Worm (Caenorhabditis elegans) whole organism, midembryonic: ENCODE results near the gene swt-1.

Source experiments
- T22C8.4 ChIP-seq: fragments of 200-800 bp; sonication (Bioruptor generic); IDR thresholded peaks from 2 replicates; pipeline ENCODE4 v1.3.6; 2022; ENCODE audit warnings: missing genetic modification characterization, missing compliant biosample characterization
- cog-1 ChIP-seq: sonication (generic microtip); optimal IDR thresholded peaks from 2 replicates; lab custom pipeline; 2016; ENCODE audit warnings: missing genetic modification characterization, missing compliant biosample characterization
- flt-1 ChIP-seq: fragments of 200-800 bp; sonication (Bioruptor generic); IDR thresholded peaks from 2 replicates; pipeline ENCODE4 v1.3.6; 2022; ENCODE audit warnings: missing genetic modification characterization, missing compliant biosample characterization
- klf-2 ChIP-seq: fragments of 200-800 bp; sonication (Bioruptor generic); conservative IDR thresholded peaks from 2 replicates; pipeline ENCODE4 v1.3.6; 2022; ENCODE audit warnings: missing genetic modification reagents, missing genetic modification characterization, missing compliant biosample characterization
- med-1 ChIP-seq: sonication (generic microtip); optimal IDR thresholded peaks from 2 replicates; lab custom pipeline; 2017; ENCODE audit warnings: missing genetic modification characterization, mild to moderate bottlenecking, missing compliant biosample characterization, antibody characterized with exemption, missing genetic modification reagents; ENCODE audit not compliant: insufficient read depth
- ref-1 ChIP-seq: fragments of 200-800 bp; sonication (Bioruptor generic); conservative IDR thresholded peaks from 2 replicates; pipeline ENCODE4 v1.3.6; 2022; ENCODE audit warnings: missing genetic modification reagents, missing genetic modification characterization, missing compliant biosample characterization
- tab-1 ChIP-seq: fragments of 200-800 bp; sonication (Bioruptor generic); IDR thresholded peaks from 2 replicates; pipeline ENCODE4 v1.3.6; 2022; ENCODE audit warnings: missing genetic modification characterization, missing compliant biosample characterization
- ztf-23 ChIP-seq: fragments of 200-800 bp; sonication (Bioruptor generic); IDR thresholded peaks from 2 replicates; pipeline ENCODE4 v1.3.6; 2022; ENCODE audit warnings: missing genetic modification reagents, missing genetic modification characterization, missing compliant biosample characterization
- ztf-29 ChIP-seq: fragments of 200-800 bp; sonication (Bioruptor generic); IDR thresholded peaks from 2 replicates; pipeline ENCODE4 v1.3.6; 2022; ENCODE audit warnings: missing genetic modification reagents, missing genetic modification characterization, missing compliant biosample characterization

swt-1 gene

DNA sequence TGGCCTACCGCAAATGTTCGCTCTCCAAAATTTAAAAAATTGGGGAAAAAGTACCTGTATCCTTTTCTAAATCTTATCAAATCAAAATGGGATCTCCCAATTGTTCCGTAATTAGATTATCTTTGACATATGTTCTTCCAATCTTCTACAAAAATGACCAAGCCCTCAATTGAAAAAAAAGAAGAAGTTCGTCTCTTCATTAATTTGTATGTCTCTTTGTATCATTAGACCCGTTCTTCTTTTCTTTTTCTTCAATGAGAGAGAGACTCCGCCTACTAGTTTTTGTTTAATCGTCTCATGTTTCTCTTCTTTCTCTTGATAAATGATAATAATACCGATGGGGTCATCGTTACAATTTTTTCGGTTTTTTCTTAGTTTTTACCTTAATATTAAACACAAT, 4.0 kb upstream of the swt-1 start:
- TF ChIP-seq T22C8.4 (GFP tag; lab: Robert Waterston, UW) (no peak), ztf-23 (GFP tag; lab: Robert Waterston, UW) (no peak), cog-1 (tag; lab: Kevin White, UChicago) (no peak), tab-1 (no peak), ref-1 (GFP tag; lab: Robert Waterston, UW) (no peak), flt-1 (GFP tag; lab: Robert Waterston, UW) (no peak), klf-2 (GFP tag; lab: Robert Waterston, UW) (no peak), ztf-29 (GFP tag; lab: Robert Waterston, UW) (no peak), med-1 (GFP tag; lab: Kevin White, UChicago) (no peak)

DNA sequence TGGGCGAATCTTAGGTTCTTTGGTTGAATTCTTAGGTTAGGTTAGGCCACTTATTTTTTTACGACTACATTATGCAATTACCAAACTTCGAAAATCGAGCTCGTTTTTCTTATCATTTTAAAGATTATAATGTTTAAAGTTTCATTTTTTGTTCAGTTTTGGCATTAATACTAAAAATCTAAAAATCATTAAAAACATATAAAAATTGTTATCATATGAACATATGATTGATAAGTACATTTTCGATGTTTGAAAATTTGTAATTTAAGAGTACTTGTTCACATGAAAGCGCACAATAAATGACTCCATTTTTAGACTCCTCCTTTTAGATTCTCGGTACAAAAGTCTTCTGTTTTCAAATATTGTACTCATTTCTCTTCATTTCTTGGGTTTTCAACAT, 2.2 kb upstream of the swt-1 start:
- TF ChIP-seq T22C8.4 (GFP tag; lab: Robert Waterston, UW) (no peak), ztf-23 (GFP tag; lab: Robert Waterston, UW) (no peak)

DNA sequence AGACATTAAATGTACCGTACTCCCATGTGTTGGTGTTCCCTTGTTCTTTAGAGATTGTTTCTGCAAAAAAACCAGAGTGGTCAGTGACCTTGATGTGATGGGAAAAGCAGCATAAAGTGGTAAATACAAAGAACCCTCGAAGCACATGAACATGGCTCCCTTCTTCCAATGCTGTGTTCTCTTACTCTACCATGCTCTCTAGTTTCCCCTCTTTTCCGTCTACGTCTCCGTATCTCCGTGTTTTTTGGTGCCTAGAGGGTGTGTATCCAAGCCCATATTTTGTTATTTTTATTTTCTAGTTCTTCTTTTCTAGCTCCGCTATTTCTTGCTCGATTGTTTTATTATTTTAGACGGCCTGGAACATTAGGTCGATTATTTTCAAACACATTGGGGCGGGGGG, 733 bp upstream of the swt-1 start:
- TF ChIP-seq T22C8.4 (GFP tag; lab: Robert Waterston, UW) (no peak), ztf-23 (GFP tag; lab: Robert Waterston, UW) (no peak), cog-1 (tag; lab: Kevin White, UChicago) (no peak), tab-1 (no peak), ztf-29 (GFP tag; lab: Robert Waterston, UW) (no peak), med-1 (GFP tag; lab: Kevin White, UChicago) (no peak), flt-1 (GFP tag; lab: Robert Waterston, UW) (no peak), klf-2 (GFP tag; lab: Robert Waterston, UW) (no peak), ref-1 (GFP tag; lab: Robert Waterston, UW) (no peak)

DNA sequence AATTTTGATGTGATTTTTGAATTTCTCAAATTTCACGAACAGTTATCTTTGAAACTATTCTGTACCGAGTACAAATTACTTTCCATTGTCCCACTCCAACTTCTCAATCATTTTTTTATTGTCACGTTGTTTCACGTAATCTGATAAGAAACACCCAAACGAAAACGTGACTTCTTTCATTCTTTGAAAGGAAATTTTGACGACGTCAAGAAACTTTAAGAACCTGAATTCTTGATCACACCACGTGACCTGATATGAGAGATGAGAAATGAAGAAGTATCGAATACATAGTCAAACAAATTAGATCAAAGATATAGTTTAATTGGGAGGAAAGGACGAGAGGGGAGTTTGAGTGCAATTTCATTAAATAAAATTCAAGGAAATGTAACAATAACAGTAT, 2.2 kb downstream of the swt-1 start:
- TF ChIP-seq flt-1 (GFP tag; lab: Robert Waterston, UW) (no peak), ztf-29 (GFP tag; lab: Robert Waterston, UW) (no peak), T22C8.4 (GFP tag; lab: Robert Waterston, UW) (no peak), med-1 (GFP tag; lab: Kevin White, UChicago) (no peak), ztf-23 (GFP tag; lab: Robert Waterston, UW) (no peak), ref-1 (GFP tag; lab: Robert Waterston, UW) (no peak)

DNA sequence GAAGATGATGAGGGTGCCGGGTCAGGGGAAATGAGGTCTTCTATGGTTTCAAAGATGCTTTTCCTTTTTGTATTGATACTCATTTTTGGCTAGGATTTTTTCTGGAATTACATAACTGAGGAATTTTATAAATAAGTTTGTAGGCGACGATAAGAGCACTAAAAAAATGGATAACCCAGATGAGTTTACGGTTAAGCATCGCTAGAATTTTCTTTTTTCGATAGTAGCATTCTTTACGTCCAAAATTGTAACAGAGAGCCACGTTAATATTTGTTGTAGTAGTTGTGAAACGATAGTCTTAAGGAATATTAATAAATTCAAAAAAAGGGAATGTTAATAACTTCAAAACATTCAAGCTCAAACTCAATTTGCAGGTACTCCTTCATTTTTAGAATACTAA, 6.3 kb downstream of the swt-1 start, which contains the start of gene snai-1:
Gene snai-1, minus strand, starts transcription at position 101 of the 400 bp plus-strand sequence.
- TF ChIP-seq klf-2 (GFP tag; lab: Robert Waterston, UW) (no peak), T22C8.4 (GFP tag; lab: Robert Waterston, UW) (no peak), cog-1 (tag; lab: Kevin White, UChicago) (no peak), ztf-29 (GFP tag; lab: Robert Waterston, UW) (no peak), flt-1 (GFP tag; lab: Robert Waterston, UW) (no peak), ztf-23 (GFP tag; lab: Robert Waterston, UW) (no peak), ref-1 (GFP tag; lab: Robert Waterston, UW) (no peak), tab-1 (no peak), med-1 (GFP tag; lab: Kevin White, UChicago) (no peak)

DNA sequence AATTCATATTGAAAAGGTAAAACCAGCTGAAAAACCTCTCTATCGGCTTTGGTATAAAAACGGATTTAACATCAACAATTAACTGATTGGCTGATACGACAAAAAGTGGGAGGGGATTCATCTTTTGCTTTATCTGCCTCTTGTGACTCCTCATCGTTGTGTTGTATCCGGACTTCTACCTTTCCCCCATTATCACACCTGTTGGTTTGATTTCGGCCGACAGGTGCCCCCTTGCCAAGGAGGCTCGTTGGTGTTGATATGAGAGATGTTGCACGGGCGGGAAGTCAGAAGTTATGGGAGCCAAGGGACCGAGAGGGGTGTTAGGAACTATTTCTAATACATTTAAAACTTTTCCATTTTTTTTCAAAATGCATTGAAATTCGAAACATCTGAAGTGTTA, 7.2 kb downstream of the swt-1 start:
- TF ChIP-seq flt-1 (GFP tag; lab: Robert Waterston, UW), result no peak
- TF ChIP-seq med-1 (GFP tag; lab: Kevin White, UChicago), result no peak
- no peak for TF ChIP-seq ztf-23 (GFP tag; lab: Robert Waterston, UW)
- TF ChIP-seq tab-1, result no peak
- TF ChIP-seq cog-1 (tag; lab: Kevin White, UChicago), result no peak
- TF ChIP-seq ref-1 (GFP tag; lab: Robert Waterston, UW), result no peak
- TF ChIP-seq ztf-29 (GFP tag; lab: Robert Waterston, UW), result no peak
- TF ChIP-seq klf-2 (GFP tag; lab: Robert Waterston, UW), result no peak

DNA sequence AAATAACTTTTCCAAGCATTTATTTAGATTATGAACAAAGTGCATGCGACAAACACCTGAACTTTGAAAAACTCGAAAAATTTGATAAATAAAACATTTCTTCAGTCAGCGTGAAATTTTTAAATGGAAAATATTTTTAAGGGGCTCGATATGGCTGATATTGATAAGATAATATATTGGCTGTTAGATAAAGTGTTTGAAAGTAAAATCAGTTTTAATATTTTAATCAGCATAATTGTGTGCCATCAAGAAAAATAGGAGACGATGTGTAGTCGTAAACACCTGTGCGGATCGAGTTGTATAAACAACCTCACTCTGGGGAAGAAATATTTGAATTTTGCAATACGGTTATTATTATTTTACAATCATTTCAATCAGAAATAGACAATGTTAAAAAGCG, 12.3 kb downstream of the swt-1 start:
- TF ChIP-seq ref-1 (GFP tag; lab: Robert Waterston, UW) (no peak), ztf-23 (GFP tag; lab: Robert Waterston, UW) (no peak), tab-1 (no peak), med-1 (GFP tag; lab: Kevin White, UChicago) (no peak), flt-1 (GFP tag; lab: Robert Waterston, UW) (no peak), ztf-29 (GFP tag; lab: Robert Waterston, UW) (no peak), cog-1 (tag; lab: Kevin White, UChicago) (no peak), T22C8.4 (GFP tag; lab: Robert Waterston, UW) (no peak), klf-2 (GFP tag; lab: Robert Waterston, UW) (no peak)

DNA sequence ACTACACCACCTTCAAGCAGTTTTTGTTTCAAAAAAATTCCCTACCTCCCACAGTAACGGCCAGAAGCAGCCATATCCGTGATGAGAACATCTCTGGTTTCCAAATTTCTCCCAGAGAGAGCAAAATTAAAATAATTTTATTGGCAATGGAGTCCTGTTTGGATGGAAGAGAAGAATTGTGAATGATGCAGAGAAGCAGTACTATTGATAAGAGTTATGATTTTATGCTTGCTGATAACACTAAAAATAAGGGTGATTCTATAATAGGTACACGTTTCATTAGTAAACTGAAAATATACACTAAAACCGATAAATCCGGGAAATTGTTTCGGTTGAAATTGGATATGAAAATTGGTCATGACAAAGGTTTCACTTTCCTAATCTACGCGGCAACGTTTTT, 13.1 kb downstream of the swt-1 start, which contains the start of gene dsc-4:
Gene dsc-4, minus strand, starts transcription at position 165 of the 400 bp plus-strand sequence.
- no peak for TF ChIP-seq T22C8.4 (GFP tag; lab: Robert Waterston, UW)
- no peak for TF ChIP-seq klf-2 (GFP tag; lab: Robert Waterston, UW)
- no peak for TF ChIP-seq ztf-29 (GFP tag; lab: Robert Waterston, UW)
- no peak for TF ChIP-seq flt-1 (GFP tag; lab: Robert Waterston, UW)
- no peak for TF ChIP-seq tab-1
- TF ChIP-seq ztf-23 (GFP tag; lab: Robert Waterston, UW), result no peak
- no peak for TF ChIP-seq cog-1 (tag; lab: Kevin White, UChicago)
- TF ChIP-seq ref-1 (GFP tag; lab: Robert Waterston, UW), result no peak
- TF ChIP-seq med-1 (GFP tag; lab: Kevin White, UChicago), result no peak

DNA sequence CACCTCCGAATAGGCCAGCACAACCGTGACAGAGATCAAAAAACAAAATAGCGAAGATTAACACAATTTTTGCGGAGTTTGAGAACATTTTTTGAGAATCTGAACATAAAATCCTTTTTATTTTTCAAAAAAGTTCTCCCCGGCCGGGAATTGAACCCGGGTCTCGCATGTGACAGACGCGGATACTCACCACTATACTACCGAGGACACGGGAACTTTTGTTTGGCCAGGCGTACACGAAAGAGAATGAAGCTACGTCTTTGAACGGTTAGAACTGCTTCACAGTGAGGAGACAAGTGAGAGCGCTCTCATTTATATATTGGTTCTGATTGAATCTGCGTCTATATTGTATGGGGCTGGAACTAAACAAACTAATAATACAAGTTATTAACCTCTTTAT, 15.2 kb downstream of the swt-1 start, which contains the start of gene grl-26:
Gene grl-26, minus strand, starts transcription at position 318 of the 400 bp plus-strand sequence.
- peak; percentile 58 for TF ChIP-seq T22C8.4 (GFP tag; lab: Robert Waterston, UW)
- peak; percentile 81 for TF ChIP-seq ztf-23 (GFP tag; lab: Robert Waterston, UW)
- peak; percentile 82 for TF ChIP-seq tab-1
- peak; percentile 59 for TF ChIP-seq klf-2 (GFP tag; lab: Robert Waterston, UW)
- peak; percentile 75 for TF ChIP-seq flt-1 (GFP tag; lab: Robert Waterston, UW)
- TF ChIP-seq med-1 (GFP tag; lab: Kevin White, UChicago), result no peak
- peak; percentile 80 for TF ChIP-seq cog-1 (tag; lab: Kevin White, UChicago)
- 0 out of 2 replicates have a peak, but pooled peaks have one; percentile 43 for TF ChIP-seq ztf-29 (GFP tag; lab: Robert Waterston, UW)
- TF ChIP-seq ref-1 (GFP tag; lab: Robert Waterston, UW), result no peak
